Fruit fly (Drosophila melanogaster) ovary, adult (tissue): Measurements from ENCODE around the gene CG7031.

Experiments used
- CG17801 ChIP-seq: fragments of 200-800 bp; optimal IDR thresholded peaks from 2 replicates; lab custom pipeline; 2019; ENCODE audit warnings: missing biosample characterization, mild to moderate bottlenecking, missing genetic modification characterization, moderate library complexity; ENCODE audit not compliant: partially characterized antibody

CG7031 gene

DNA sequence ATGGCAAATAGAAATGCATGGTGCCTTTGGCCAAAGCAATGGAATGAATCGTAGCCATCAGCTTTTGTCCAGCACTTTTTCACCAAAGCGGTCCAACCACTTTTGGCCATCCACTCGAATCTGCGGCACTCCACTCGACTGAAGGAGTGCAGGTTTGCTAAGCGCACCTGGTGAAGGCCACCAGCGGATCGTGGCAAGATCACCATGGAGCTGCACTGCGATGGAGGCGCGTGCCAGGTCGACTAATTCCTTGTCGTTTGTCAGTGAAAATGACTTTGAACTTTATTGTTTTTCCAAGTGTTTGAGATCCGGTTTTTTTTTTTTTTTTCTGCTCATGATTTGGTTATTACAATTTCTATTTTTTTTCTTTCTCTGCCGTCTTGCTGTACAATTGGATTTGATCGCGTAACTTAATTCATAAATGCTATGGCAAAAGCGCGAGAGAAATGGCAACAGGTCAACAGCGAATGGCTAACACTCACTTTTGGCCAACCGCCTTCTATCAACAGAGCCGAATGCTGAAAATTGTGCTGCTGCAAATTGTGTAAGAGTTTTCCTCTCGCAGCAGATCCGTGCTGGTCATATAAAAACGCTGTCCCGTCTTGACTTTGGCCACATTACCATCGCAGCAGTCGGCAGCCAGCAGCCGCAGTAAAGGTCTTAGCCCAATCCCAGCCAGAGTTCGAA, at the start of gene CG7031:
Gene CG7031, plus strand, starts transcription at position 637 of the 687 bp plus-strand sequence.
- no peak for TF ChIP-seq CG17801

DNA sequence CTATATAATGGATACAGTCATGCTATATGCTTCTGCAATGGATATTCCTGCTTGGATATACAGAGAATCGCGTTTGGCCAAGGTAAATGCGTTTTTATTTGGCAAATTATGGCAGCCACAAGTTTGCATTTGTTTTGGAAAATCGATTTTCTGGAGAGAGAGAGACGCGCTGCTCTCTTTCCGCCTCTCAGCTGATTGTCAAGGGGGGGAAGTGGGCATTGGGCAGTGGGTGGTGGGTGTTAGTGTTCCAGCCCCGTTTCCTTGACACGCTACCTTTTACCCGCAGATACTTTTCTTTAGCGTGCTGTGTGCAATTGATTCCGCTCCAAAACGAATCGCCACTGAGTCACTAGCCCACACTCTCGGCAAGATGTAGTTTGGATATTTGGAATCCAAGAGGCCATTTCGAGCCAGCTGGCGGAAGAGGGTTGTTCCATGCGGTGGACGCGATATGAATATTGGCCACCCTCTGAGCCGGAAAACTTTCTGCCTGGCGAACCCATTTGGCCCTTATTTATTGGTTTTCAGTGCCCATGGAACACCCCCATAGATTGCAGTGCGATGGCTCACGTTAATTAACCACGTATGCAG, 48.8 kb upstream of the CG7031 start:
- no peak for TF ChIP-seq CG17801

DNA sequence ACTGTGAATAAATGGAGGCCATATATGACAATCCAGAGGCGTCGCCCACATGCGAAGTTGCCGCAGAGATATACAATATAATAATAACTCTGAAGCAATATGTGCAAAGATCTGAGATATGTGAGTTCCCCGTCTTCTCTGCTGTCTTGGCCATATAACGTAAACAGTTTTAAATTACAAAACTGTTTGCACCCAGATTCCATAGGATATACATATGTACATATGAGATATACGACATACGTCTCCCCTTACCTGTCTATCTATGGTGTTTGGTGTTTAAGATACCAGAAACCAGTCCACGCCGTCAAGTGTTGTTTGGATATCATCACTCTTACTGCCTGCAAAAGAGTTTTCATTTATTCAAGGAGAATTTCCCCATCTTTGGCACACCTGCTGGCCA, 47.8 kb upstream of the CG7031 start:
- no peak for TF ChIP-seq CG17801

DNA sequence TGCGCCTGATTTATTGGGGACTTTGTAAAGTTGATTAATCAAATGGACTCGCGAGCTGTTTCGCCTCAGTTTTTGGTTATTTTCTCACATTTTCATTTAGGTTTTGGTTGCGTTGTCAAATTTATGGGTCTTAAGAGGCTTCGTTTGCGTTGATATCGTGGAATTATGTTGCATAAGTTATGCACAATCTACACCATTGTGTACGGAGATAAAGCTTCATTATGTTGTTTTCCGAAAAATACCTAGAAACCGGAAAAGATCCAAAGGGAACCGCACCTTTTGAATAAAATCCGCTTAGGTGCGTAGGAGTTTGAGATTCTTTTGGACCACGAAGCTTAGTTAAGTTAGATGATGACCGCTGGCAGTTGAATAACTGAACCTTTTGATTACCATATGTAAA, 47.0 kb upstream of the CG7031 start:
- TF ChIP-seq CG17801, result no peak

DNA sequence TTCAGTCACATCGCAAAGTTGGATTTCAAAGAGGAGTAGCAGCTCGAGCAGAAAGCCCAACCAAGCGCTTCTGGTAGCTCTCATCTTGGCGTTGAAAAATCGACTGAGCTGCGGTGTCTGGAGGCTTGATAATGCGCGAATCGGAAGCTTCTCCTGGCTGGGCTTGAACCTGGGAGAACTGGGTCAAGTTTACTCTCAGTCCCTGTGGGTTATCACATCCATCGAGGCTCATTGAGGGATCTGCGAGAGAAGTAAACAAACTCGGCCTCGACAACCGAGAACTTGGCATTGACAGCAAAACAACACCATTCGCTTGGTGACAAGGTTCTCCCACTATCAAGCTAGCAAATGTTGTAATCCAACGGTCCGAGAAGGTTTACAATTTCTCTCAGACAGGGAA, 43.1 kb upstream of the CG7031 start, which contains the start of gene Nepl13:
Gene Nepl13, minus strand, starts transcription at position 89 of the 400 bp plus-strand sequence.
- no peak for TF ChIP-seq CG17801

DNA sequence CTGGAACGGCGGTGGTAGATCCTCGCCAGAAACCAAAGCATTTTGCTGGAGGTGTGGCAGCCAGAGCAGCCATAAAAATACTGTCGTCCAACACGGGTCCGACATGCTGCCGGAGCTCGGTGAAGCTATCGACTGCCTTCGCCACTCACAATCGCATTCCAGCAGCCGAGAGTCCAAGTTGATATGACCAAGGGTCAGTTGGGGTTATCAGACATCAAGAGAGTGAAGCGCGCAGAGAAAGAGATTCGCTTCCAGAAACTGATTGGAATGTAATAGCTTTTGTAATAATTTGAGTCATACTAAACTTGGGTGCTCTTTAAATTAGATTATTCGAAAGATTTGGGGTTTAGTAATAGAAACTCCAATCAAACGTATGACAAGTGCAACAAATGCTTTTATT, 40.5 kb upstream of the CG7031 start, which contains the start of gene Nepl14:
Gene Nepl14, minus strand, starts transcription at position 125 of the 400 bp plus-strand sequence.
- TF ChIP-seq CG17801, result no peak

DNA sequence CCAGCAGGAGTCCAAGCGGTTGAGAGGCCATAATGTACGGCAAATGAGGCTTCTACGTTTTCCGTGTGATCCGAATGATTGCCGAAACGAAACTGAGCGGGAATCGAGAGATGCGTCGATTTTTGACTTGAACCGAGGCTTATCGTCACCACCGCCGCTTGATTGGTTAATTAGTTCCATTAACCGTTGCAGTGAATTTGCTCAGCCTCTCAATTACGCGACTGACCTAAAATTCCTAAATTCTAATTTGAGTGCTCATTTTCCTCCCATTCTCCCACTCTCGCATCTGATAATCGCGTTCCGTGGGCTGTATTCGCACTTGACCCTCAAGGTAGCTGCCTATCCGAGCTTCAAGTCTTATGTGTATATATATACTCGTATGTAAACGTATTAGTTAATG, 38.0 kb upstream of the CG7031 start, which contains the start of gene Nepl15:
Gene Nepl15, minus strand, starts transcription at position 101 of the 400 bp plus-strand sequence.
- TF ChIP-seq CG17801, result no peak

DNA sequence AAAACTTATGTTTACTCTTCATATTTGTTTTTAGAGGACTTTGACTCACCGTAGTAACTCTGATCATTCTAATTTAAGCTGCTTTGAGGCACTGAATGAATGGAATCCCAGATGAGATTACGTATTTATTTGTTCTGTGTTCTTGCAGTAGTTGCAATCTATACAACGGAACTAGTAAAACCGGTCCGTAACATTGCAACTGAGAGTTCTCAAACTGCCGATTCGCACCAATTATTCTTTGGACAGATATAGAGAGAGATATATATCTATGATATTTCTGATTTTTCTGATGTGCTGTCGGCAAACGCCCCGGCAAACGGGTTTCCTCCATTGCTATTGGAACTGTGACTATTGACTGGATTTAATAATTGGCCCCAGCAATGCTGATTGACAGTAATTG, 36.5 kb upstream of the CG7031 start, which contains the start of gene CG13841:
Gene CG13841, minus strand, starts transcription at position 101 of the 400 bp plus-strand sequence.
- no peak for TF ChIP-seq CG17801

DNA sequence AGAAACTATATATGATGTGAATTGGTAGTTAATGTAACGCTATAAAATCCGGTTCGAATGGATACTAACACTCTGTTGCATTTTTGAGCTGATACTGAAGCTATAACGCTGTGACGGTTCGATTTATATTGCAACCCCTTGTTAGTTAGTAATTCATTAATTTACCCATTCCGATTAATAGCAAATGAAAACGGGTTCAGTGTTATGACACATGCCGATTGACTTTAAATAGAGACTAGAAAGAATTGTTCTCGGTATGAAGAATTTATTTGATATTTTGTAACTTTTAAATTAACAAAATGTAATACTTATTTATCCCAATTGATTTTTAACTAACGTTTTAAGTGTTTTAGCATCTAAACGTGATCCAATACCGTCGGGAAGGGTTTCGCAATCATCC, 35.5 kb upstream of the CG7031 start, which contains the start of gene CG43091:
Gene CG43091, minus strand, starts transcription at position 101 of the 400 bp plus-strand sequence.
- TF ChIP-seq CG17801, result no peak

DNA sequence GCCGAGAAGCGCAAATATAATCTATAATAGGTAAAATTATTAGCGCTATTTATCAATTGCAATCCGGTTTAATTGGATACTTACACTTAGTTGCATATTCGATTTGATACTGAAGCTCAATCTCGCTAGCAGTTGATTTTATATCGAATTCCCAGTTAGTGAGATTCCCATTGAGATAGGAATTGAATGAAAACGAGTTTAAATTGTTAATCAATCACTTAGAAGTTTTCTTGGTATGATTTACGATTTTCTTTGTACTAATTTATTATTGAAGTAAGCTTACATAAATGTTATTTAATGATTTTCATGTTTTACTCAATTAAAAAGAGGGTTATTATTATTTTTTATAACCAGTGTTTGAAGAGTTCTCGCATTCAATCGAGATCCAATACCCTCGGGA, 34.5 kb upstream of the CG7031 start, which contains the start of gene CG43092:
Gene CG43092, minus strand, starts transcription at position 101 of the 400 bp plus-strand sequence.
- TF ChIP-seq CG17801, result no peak

DNA sequence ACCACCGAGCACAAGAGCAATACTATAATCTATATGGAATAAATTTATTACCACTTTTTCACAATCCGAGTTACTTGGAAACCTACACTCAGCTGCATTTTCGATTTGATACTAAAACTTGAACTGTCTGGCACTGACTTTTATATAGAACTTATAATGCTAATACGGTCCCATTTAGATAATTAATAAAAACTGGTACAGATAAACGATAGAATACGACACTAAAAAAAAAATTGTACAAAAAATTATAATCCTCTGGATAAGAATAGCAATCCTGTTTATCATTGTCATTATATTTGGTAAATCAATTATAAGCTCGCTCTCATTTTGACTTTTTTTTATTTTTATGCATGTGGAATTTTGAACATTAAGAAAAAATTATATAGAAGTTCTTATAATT, 33.9 kb upstream of the CG7031 start, which contains the start of gene CG43093:
Gene CG43093, minus strand, starts transcription at position 101 of the 400 bp plus-strand sequence.
- TF ChIP-seq CG17801, result no peak

DNA sequence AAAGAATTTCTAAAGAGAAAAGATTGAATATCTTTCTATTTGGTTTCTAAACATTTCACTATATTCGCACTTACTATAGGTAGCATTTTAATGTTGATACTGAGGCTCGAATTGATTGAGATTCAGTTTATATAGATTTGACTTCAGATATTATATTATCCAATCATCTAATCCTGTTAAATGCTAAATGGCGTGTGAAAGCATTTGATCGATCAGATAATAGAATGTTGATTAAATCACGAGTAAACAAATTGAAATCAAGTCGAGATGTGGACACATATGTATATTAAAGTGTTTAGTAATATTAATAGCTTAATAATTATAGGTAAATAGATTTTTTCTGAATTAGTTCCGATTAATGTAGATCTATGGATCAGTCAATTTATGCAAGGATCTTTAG, 33.2 kb upstream of the CG7031 start, which contains the start of gene CG43094:
Gene CG43094, minus strand, starts transcription at position 101 of the 400 bp plus-strand sequence.
- TF ChIP-seq CG17801, result no peak

DNA sequence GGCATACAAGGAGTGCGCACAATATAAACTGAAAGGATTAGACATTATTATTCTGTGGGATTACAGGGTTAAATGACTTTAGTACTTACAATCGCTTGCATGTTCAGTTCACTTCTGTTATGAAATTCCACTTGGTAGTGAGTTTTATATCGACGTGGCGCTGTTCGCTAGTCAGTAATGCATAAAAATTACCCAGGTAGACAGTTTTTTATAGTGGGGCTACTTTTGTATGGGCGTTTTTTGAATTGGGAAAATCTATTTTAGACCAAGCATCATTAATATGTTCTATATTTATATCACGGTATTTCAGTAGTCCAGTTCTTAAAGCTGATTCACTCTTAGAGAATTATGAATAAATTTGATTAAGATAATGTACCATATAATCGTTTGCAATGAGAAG, 32.4 kb upstream of the CG7031 start, which contains the start of gene CG43095:
Gene CG43095, minus strand, starts transcription at position 101 of the 400 bp plus-strand sequence.
- TF ChIP-seq CG17801, result no peak

DNA sequence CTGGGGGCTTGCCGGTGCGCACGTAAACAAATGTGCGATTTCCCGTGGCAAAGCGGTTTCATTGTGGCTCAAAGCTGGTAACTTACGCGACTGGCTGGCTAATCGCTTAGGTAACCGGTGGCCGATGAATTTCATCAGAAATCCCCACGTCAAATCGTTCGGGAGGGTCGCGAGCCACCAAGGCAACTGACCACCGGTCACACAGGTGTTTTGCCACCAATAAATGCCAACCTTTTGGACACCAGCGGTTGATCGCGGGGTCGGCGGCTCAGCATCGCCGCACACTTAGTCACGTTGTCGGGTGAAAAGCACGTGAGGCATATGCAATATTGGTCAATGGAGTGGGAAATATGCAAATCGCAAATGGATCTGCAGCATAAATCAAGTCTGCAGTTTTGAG, 27.6 kb upstream of the CG7031 start:
- TF ChIP-seq CG17801, result no peak

DNA sequence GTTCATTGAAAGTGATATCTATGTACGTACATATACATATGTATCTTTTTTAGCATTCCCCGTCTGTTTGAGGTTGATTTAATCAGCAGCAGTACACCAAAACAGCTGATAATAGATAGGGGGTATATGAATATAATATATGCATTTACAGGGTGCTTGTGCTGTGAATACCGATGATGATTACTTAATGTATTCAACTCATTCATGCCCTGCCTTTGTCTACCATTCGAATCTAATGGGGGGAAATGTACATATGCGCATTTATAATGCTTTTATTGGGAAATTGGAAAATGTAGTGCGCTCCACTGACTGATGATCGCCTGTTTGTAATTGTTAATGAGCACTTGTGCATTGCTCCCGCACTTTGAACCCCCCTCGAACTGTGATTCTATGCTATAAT, 24.0 kb upstream of the CG7031 start:
- TF ChIP-seq CG17801, result no peak

DNA sequence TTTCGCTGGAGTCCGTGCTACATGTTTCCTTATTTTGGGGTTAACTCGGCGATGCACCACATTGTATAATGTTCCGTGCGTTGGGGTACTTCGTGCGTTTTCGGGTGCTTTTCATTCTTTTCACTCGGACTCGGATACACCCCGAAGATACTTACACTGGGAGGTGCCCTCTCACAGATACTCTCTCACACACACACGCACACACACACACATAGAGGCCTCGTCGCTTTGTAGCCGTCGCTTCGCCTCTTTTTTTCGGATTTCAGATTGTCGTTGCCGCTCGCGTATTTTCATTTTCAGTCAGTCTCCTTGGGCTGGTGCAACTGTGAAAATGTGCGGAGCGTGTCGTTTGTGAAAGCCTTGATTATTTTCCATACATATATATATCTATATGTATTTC, 22.7 kb upstream of the CG7031 start:
- TF ChIP-seq CG17801, result peak; percentile 75

DNA sequence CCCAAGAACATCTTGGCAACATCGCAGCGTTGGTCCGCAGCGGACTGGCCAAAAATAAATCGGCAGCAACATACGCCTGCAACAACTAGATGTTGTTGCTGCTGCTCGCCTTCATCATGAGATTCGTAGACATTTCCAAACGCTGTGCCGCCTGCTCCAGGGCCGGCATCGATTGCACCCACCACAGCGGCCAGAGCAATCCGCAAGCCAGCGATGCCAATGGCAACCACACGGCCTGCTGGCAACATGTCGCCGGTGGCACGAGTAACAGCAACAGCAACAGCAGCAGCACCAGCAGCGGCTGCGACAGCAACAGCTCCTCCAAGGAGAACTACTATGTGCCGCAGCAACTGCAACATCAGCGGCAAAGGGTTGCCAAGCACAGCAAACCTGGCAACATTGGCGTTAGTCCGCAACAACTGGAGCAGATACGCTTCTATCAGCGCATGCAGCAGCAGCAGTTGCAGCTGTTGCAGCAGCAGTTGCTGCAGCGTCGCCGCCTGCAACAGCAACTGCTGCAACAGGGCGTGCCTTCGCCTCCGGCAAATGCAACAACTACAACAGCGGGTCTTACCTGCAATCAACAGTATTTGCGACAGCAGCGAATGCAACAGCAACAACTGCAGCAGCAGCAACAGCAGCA, 19.3 kb upstream of the CG7031 start:
- TF ChIP-seq CG17801, result no peak
